Worm (Caenorhabditis elegans) whole organism, L1 larva: ENCODE data around the gene K09F6.9.

Experiments used
- blmp-1 ChIP-seq: fragments of 150-350 bp; optimal IDR thresholded peaks from 2 replicates; lab custom pipeline; 2014; ENCODE audit warnings: missing biosample characterization, missing genetic modification characterization
- ceh-82 ChIP-seq, 3 experiments: fragments of 150-350 bp in 1 of 3; sonication (generic microtip) in 2 of 3; optimal IDR thresholded peaks; 2 replicates each; lab custom pipeline; 2014 to 2017; ENCODE audit warnings: missing biosample characterization in 3 of 3, missing genetic modification characterization in 3 of 3
- jun-1 ChIP-seq: fragments of 150-350 bp; optimal IDR thresholded peaks from 2 replicates; lab custom pipeline; 2014; ENCODE audit warnings: missing biosample characterization, missing genetic modification reagents, missing genetic modification characterization
- pax-3 ChIP-seq: fragments of 200-800 bp; sonication (Bioruptor generic); optimal IDR thresholded peaks from 2 replicates; lab custom pipeline; 2018; ENCODE audit warnings: mild to moderate bottlenecking, missing genetic modification characterization, moderate library complexity, missing compliant biosample characterization
- ztf-11 ChIP-seq, 2 experiments: sonication (generic microtip); optimal IDR thresholded peaks; 2 replicates each; lab custom pipeline; 2016 to 2017; ENCODE audit warnings: missing genetic modification characterization in 2 of 2, missing biosample characterization in 1 of 2, missing compliant biosample characterization in 1 of 2

DNA sequence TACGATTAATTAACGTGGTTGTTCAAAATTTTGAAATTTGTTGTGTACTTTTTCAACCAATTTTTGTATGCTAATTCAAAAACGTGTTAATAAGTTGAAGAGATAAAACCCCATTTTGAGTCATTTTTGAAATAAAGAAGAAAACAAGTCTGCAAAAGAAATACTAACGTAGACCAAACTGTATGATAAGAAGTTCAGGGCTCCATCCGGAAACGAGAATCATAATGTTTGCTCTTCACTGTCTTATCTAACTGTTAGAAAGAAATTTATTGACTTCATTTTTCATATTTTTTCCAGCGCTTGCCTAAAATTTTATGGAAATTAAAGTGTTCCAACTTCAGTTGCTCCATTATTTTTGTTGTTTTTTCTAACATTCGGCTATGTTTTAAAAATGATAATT, 23.0 kb upstream of the K09F6.9 start:
- no peak for TF ChIP-seq ceh-82 (tag; optimal IDR thresholded peaks at IDR 0.05; lab: Kevin White, UChicago)
- no peak for TF ChIP-seq blmp-1 (tag; lab: Kevin White, UChicago)
- TF ChIP-seq pax-3 (tag; lab: Kevin White, UChicago), result no peak
- TF ChIP-seq jun-1 (tag; lab: Kevin White, UChicago), result no peak
- no peak for TF ChIP-seq ztf-11 (tag; optimal IDR thresholded peaks at IDR 0.05; lab: Kevin White, UChicago)
